Worm (Caenorhabditis elegans): ENCODE measurements around the gene T06E8.8.

The T06E8.8 gene

ce11 chrV:10058748-10059147 is 15.2 kb downstream of the T06E8.8 start:
- TF ChIP-seq klf-2 (GFP tag; conservative IDR thresholded peaks at IDR 0.05): no peak
- TF ChIP-seq med-1 (GFP tag; optimal IDR thresholded peaks at IDR 0.05; ENCODE audit: insufficient read depth): no peak
- no peak for TF ChIP-seq ztf-23 (GFP tag; IDR thresholded peaks at IDR 0.05)
- TF ChIP-seq tab-1 (GFP tag; IDR thresholded peaks at IDR 0.05): no peak
- no peak for TF ChIP-seq ref-1 (GFP tag; conservative IDR thresholded peaks at IDR 0.05)
- TF ChIP-seq T22C8.4 (GFP tag; IDR thresholded peaks at IDR 0.05): no peak
- no peak for TF ChIP-seq ztf-29 (GFP tag; IDR thresholded peaks at IDR 0.05)
- no peak for TF ChIP-seq cog-1 (tag; optimal IDR thresholded peaks at IDR 0.05)
- no peak for TF ChIP-seq flt-1 (GFP tag; IDR thresholded peaks at IDR 0.05)

ce11 chrV:10060039-10060438 is 16.5 kb downstream of the T06E8.8 start:
- no peak for TF ChIP-seq cog-1 (tag; optimal IDR thresholded peaks at IDR 0.05)
- no peak for TF ChIP-seq tab-1 (GFP tag; IDR thresholded peaks at IDR 0.05)
- no peak for TF ChIP-seq ztf-29 (GFP tag; IDR thresholded peaks at IDR 0.05)
- no peak for TF ChIP-seq med-1 (GFP tag; optimal IDR thresholded peaks at IDR 0.05; ENCODE audit: insufficient read depth)
- TF ChIP-seq klf-2 (GFP tag; conservative IDR thresholded peaks at IDR 0.05): no peak
- no peak for TF ChIP-seq flt-1 (GFP tag; IDR thresholded peaks at IDR 0.05)
- TF ChIP-seq ref-1 (GFP tag; conservative IDR thresholded peaks at IDR 0.05): no peak
- no peak for TF ChIP-seq T22C8.4 (GFP tag; IDR thresholded peaks at IDR 0.05)
- TF ChIP-seq ztf-23 (GFP tag; IDR thresholded peaks at IDR 0.05): no peak

ce11 chrV:10064221-10064620 is 20.7 kb downstream of the T06E8.8 start, which contains the start of gene fipr-13:
TSS of gene fipr-13 (plus strand) at chrV:10064521.
- TF ChIP-seq ztf-29 (GFP tag; IDR thresholded peaks at IDR 0.05): no peak
- no peak for TF ChIP-seq cog-1 (tag; optimal IDR thresholded peaks at IDR 0.05)
- no peak for TF ChIP-seq flt-1 (GFP tag; IDR thresholded peaks at IDR 0.05)
- no peak for TF ChIP-seq ztf-23 (GFP tag; IDR thresholded peaks at IDR 0.05)
- TF ChIP-seq tab-1 (GFP tag; IDR thresholded peaks at IDR 0.05): no peak
- TF ChIP-seq klf-2 (GFP tag; conservative IDR thresholded peaks at IDR 0.05): no peak
- no peak for TF ChIP-seq med-1 (GFP tag; optimal IDR thresholded peaks at IDR 0.05; ENCODE audit: insufficient read depth)
- TF ChIP-seq T22C8.4 (GFP tag; IDR thresholded peaks at IDR 0.05): no peak
- TF ChIP-seq ref-1 (GFP tag; conservative IDR thresholded peaks at IDR 0.05): no peak

- TF ChIP-seq klf-2 (GFP tag; conservative IDR thresholded peaks at IDR 0.05) (no peak), med-1 (GFP tag; optimal IDR thresholded peaks at IDR 0.05; ENCODE audit: insufficient read depth) (no peak), T22C8.4 (GFP tag; IDR thresholded peaks at IDR 0.05) (no peak), flt-1 (GFP tag; IDR thresholded peaks at IDR 0.05) (no peak), ztf-23 (GFP tag; IDR thresholded peaks at IDR 0.05) (no peak)
These were observed 22.1 kb downstream of the T06E8.8 start for ce11 chrV:10065679-10066078.

- TF ChIP-seq klf-2 (GFP tag; conservative IDR thresholded peaks at IDR 0.05) (no peak), ztf-23 (GFP tag; IDR thresholded peaks at IDR 0.05) (no peak), tab-1 (GFP tag; IDR thresholded peaks at IDR 0.05) (no peak), ref-1 (GFP tag; conservative IDR thresholded peaks at IDR 0.05) (no peak), cog-1 (tag; optimal IDR thresholded peaks at IDR 0.05) (no peak), flt-1 (GFP tag; IDR thresholded peaks at IDR 0.05) (no peak), med-1 (GFP tag; optimal IDR thresholded peaks at IDR 0.05; ENCODE audit: insufficient read depth) (no peak), ztf-29 (GFP tag; IDR thresholded peaks at IDR 0.05) (no peak), T22C8.4 (GFP tag; IDR thresholded peaks at IDR 0.05) (no peak)
These were observed 23.2 kb downstream of the T06E8.8 start, which contains the start of gene npr-39 for ce11 chrV:10066769-10067168. TSS of gene npr-39 (plus strand) at chrV:10067069.

ce11 chrV:10070541-10070940 is 27.0 kb downstream of the T06E8.8 start, which contains the start of gene nhr-192:
TSS of gene nhr-192 (minus strand) at chrV:10070641.
- TF ChIP-seq med-1 (GFP tag; optimal IDR thresholded peaks at IDR 0.05; ENCODE audit: insufficient read depth) (no peak), tab-1 (GFP tag; IDR thresholded peaks at IDR 0.05) (no peak), T22C8.4 (GFP tag; IDR thresholded peaks at IDR 0.05) (no peak), cog-1 (tag; optimal IDR thresholded peaks at IDR 0.05) (no peak), klf-2 (GFP tag; conservative IDR thresholded peaks at IDR 0.05) (no peak), ztf-29 (GFP tag; IDR thresholded peaks at IDR 0.05) (no peak), flt-1 (GFP tag; IDR thresholded peaks at IDR 0.05) (no peak), ref-1 (GFP tag; conservative IDR thresholded peaks at IDR 0.05) (no peak), ztf-23 (GFP tag; IDR thresholded peaks at IDR 0.05) (no peak)

ce11 chrV:10072721-10073120 is 29.2 kb downstream of the T06E8.8 start:
- TF ChIP-seq ztf-23 (GFP tag; IDR thresholded peaks at IDR 0.05): no peak
- TF ChIP-seq T22C8.4 (GFP tag; IDR thresholded peaks at IDR 0.05): no peak
- TF ChIP-seq flt-1 (GFP tag; IDR thresholded peaks at IDR 0.05): no peak
- no peak for TF ChIP-seq med-1 (GFP tag; optimal IDR thresholded peaks at IDR 0.05; ENCODE audit: insufficient read depth)
- no peak for TF ChIP-seq cog-1 (tag; optimal IDR thresholded peaks at IDR 0.05)
- no peak for TF ChIP-seq ref-1 (GFP tag; conservative IDR thresholded peaks at IDR 0.05)
- TF ChIP-seq ztf-29 (GFP tag; IDR thresholded peaks at IDR 0.05): no peak
- TF ChIP-seq klf-2 (GFP tag; conservative IDR thresholded peaks at IDR 0.05): no peak
- TF ChIP-seq tab-1 (GFP tag; IDR thresholded peaks at IDR 0.05): no peak

- TF ChIP-seq T22C8.4 (GFP tag; IDR thresholded peaks at IDR 0.05) (no peak), klf-2 (GFP tag; conservative IDR thresholded peaks at IDR 0.05) (no peak), ztf-23 (GFP tag; IDR thresholded peaks at IDR 0.05) (no peak), cog-1 (tag; optimal IDR thresholded peaks at IDR 0.05) (no peak), flt-1 (GFP tag; IDR thresholded peaks at IDR 0.05) (no peak), tab-1 (GFP tag; IDR thresholded peaks at IDR 0.05) (no peak), ztf-29 (GFP tag; IDR thresholded peaks at IDR 0.05) (no peak), ref-1 (GFP tag; conservative IDR thresholded peaks at IDR 0.05) (no peak), med-1 (GFP tag; optimal IDR thresholded peaks at IDR 0.05; ENCODE audit: insufficient read depth) (no peak)
These were observed 30.2 kb downstream of the T06E8.8 start, which contains the start of gene F57A8.6 for ce11 chrV:10073793-10074192. TSS of gene F57A8.6 (minus strand) at chrV:10073893.

- TF ChIP-seq med-1 (GFP tag; optimal IDR thresholded peaks at IDR 0.05; ENCODE audit: insufficient read depth) (no peak), ref-1 (GFP tag; conservative IDR thresholded peaks at IDR 0.05) (no peak), klf-2 (GFP tag; conservative IDR thresholded peaks at IDR 0.05) (no peak), ztf-23 (GFP tag; IDR thresholded peaks at IDR 0.05) (no peak), ztf-29 (GFP tag; IDR thresholded peaks at IDR 0.05) (no peak), cog-1 (tag; optimal IDR thresholded peaks at IDR 0.05) (no peak), T22C8.4 (GFP tag; IDR thresholded peaks at IDR 0.05) (no peak), tab-1 (GFP tag; IDR thresholded peaks at IDR 0.05) (no peak), flt-1 (GFP tag; IDR thresholded peaks at IDR 0.05) (no peak)
These were observed 31.9 kb downstream of the T06E8.8 start, which contains the start of gene F57A8.7 for ce11 chrV:10075441-10075840. TSS of gene F57A8.7 (plus strand) at chrV:10075741.

All from whole organism, midembryonic.